Worm (Caenorhabditis elegans) whole organism, L4 larva: ENCODE measurements around the gene C37C3.2.

Source experiments
- ama-1 ChIP-seq: fragments of 150-350 bp; optimal IDR thresholded peaks from 2 replicates; lab custom pipeline; 2014; ENCODE audit warnings: inconsistent platforms, mixed read lengths
- ceh-20 ChIP-seq: fragments of 200-800 bp; sonication (Bioruptor generic); IDR thresholded peaks from 2 replicates; pipeline ENCODE4 v1.3.6; 2022; ENCODE audit warnings: missing genetic modification reagents, missing genetic modification characterization, missing compliant biosample characterization
- ceh-32 ChIP-seq: sonication (generic microtip); optimal IDR thresholded peaks from 2 replicates; lab custom pipeline; 2016; ENCODE audit warnings: mild to moderate bottlenecking, missing genetic modification characterization, missing compliant biosample characterization; ENCODE audit not compliant: poor library complexity
- fkh-10 ChIP-seq: fragments of 150-350 bp; optimal IDR thresholded peaks from 2 replicates; lab custom pipeline; 2014; ENCODE audit warnings: missing biosample characterization, missing genetic modification reagents, missing genetic modification characterization
- lin-39 ChIP-seq: fragments of 150-350 bp; optimal IDR thresholded peaks from 2 replicates; lab custom pipeline; 2014; ENCODE audit warnings: missing biosample characterization, missing genetic modification reagents, missing genetic modification characterization
- mdl-1 ChIP-seq, 2 experiments: fragments of 150-350 bp in 1 of 2; sonication (generic microtip) in 1 of 2; optimal IDR thresholded peaks; 2 replicates each; lab custom pipeline; 2014 to 2017; ENCODE audit warnings: missing biosample characterization in 2 of 2, missing genetic modification characterization in 2 of 2
- nhr-28 ChIP-seq: fragments of 150-350 bp; optimal IDR thresholded peaks from 2 replicates; lab custom pipeline; 2014; ENCODE audit warnings: missing biosample characterization, missing genetic modification characterization
- nhr-48 ChIP-seq: sonication (generic microtip); optimal IDR thresholded peaks from 2 replicates; lab custom pipeline; 2016; ENCODE audit warnings: mild to moderate bottlenecking, missing genetic modification characterization, missing compliant biosample characterization
- nhr-76 ChIP-seq: fragments of 150-350 bp; optimal IDR thresholded peaks from 2 replicates; lab custom pipeline; 2014; ENCODE audit warnings: missing biosample characterization, missing genetic modification characterization
- skn-1 ChIP-seq: fragments of 150-350 bp; optimal IDR thresholded peaks from 2 replicates; lab custom pipeline; 2014; ENCODE audit warnings: missing biosample characterization, missing genetic modification characterization
- unc-130 ChIP-seq: sonication (generic microtip); optimal IDR thresholded peaks from 2 replicates; lab custom pipeline; 2016; ENCODE audit warnings: missing genetic modification reagents, missing genetic modification characterization, missing compliant biosample characterization
- unc-39 ChIP-seq: sonication (generic microtip); optimal IDR thresholded peaks from 2 replicates; lab custom pipeline; 2017; ENCODE audit warnings: missing biosample characterization, missing genetic modification characterization
- zag-1 ChIP-seq: fragments of 150-350 bp; optimal IDR thresholded peaks from 2 replicates; lab custom pipeline; 2014; ENCODE audit warnings: missing biosample characterization, missing genetic modification characterization

DNA sequence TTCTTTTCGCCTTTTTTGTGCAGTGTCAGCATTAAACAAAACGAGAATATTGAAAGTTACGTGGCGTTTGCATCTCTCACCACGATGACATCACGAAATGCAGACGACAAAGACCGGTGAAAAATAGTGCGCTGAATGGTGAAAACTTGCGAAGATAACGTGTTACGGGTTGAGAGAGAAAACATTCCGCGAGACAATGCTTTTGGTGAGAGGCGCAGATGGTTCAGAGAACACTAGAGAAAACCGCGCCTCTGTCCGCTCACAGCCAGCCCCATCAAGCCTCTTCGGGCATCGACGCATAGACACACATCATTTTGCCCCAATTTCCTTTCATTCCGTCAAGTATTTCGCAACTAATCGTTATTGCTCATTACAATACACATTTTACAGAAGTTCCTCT lies 1.1 kb upstream of the C37C3.2 start, which contains the start of the genes C37C3.9 and C37C3.18:
- TF ChIP-seq ceh-20: peak; percentile 55
- TF ChIP-seq fkh-10 (GFP tag; lab: Kevin White, UChicago): peak; percentile 23
- no peak for TF ChIP-seq skn-1
- TF ChIP-seq nhr-48 (tag; lab: Kevin White, UChicago): peak; percentile 56
- TF ChIP-seq mdl-1 (tag; optimal IDR thresholded peaks at IDR 0.05; lab: Kevin White, UChicago): peak; percentile 63 to 78
- TF ChIP-seq unc-39 (tag; lab: Kevin White, UChicago): no peak
- TF ChIP-seq nhr-76 (tag; lab: Kevin White, UChicago): no peak
- TF ChIP-seq unc-130: no peak
- peak; percentile 48 for TF ChIP-seq ama-1 (lab: Kevin White, UChicago)
- TF ChIP-seq zag-1 (tag; lab: Kevin White, UChicago): no peak
- peak; percentile 83 for TF ChIP-seq nhr-28
- no peak for TF ChIP-seq lin-39 (tag; lab: Kevin White, UChicago)
- no peak for TF ChIP-seq ceh-32 (tag; lab: Kevin White, UChicago)
